Worm (Caenorhabditis elegans) whole organism, L4 larva: ENCODE results near the gene csn-3.

Experiments
- F26F4.8 ChIP-seq: fragments of 200-800 bp; sonication (Bioruptor generic); conservative IDR thresholded peaks from 2 replicates; pipeline ENCODE4 v1.3.6; 2022; ENCODE audit warnings: missing genetic modification characterization, missing compliant biosample characterization
- F37D6.2 ChIP-seq: sonication (generic microtip); optimal IDR thresholded peaks from 2 replicates; lab custom pipeline; 2016; ENCODE audit warnings: mild to moderate bottlenecking, missing genetic modification characterization, missing compliant biosample characterization
- R02D3.7 ChIP-seq: fragments of 150-350 bp; sonication (generic microtip); optimal IDR thresholded peaks from 3 replicates; lab custom pipeline; 2014; ENCODE audit warnings: missing biosample characterization, missing genetic modification characterization
- Y5F2A.4 ChIP-seq: fragments of 200-800 bp; sonication (Bioruptor generic); optimal IDR thresholded peaks from 2 replicates; lab custom pipeline; 2018; ENCODE audit warnings: mild to moderate bottlenecking, missing genetic modification characterization, missing compliant biosample characterization
- aha-1 ChIP-seq: fragments of 150-350 bp; peaks from one replicate; lab custom pipeline; 2014; ENCODE audit warnings: missing biosample characterization, missing genetic modification characterization
- ama-1 ChIP-seq: fragments of 150-350 bp; optimal IDR thresholded peaks from 2 replicates; lab custom pipeline; 2014; ENCODE audit warnings: inconsistent platforms, mixed read lengths
- arid-1 ChIP-seq: fragments of 200-800 bp; sonication (Bioruptor generic); conservative IDR thresholded peaks from 2 replicates; pipeline ENCODE4 v1.3.6; 2022; ENCODE audit warnings: missing genetic modification reagents, missing genetic modification characterization, missing compliant biosample characterization
- ceh-28 ChIP-seq: fragments of 150-350 bp; optimal IDR thresholded peaks from 2 replicates; lab custom pipeline; 2014; ENCODE audit warnings: missing biosample characterization, missing genetic modification reagents, missing genetic modification characterization
- ceh-32 ChIP-seq: sonication (generic microtip); optimal IDR thresholded peaks from 2 replicates; lab custom pipeline; 2016; ENCODE audit warnings: mild to moderate bottlenecking, missing genetic modification characterization, missing compliant biosample characterization; ENCODE audit not compliant: poor library complexity
- ceh-44 ChIP-seq: fragments of 200-800 bp; sonication (Bioruptor generic); IDR thresholded peaks from 2 replicates; pipeline ENCODE4 v1.3.6; 2022; ENCODE audit warnings: missing genetic modification reagents, missing genetic modification characterization, missing compliant biosample characterization
- ceh-82 ChIP-seq: sonication (generic microtip); optimal IDR thresholded peaks from 2 replicates; lab custom pipeline; 2017; ENCODE audit warnings: missing biosample characterization, missing genetic modification characterization
- daf-16 ChIP-seq, 3 experiments: sonication (generic microtip); optimal IDR thresholded peaks; 2 replicates each; lab custom pipeline; 2016 to 2017; ENCODE audit warnings: missing genetic modification characterization in 3 of 3, missing genetic modification reagents in 3 of 3, mild to moderate bottlenecking in 2 of 3, missing compliant biosample characterization in 2 of 3, missing biosample characterization in 1 of 3, moderate library complexity in 1 of 3
- daf-19 ChIP-seq: fragments of 200-800 bp; sonication (Bioruptor generic); conservative IDR thresholded peaks from 2 replicates; pipeline ENCODE4 v1.3.6; 2022; ENCODE audit warnings: missing genetic modification characterization, missing compliant biosample characterization
- dmd-6 ChIP-seq: fragments of 200-800 bp; sonication (Bioruptor generic); IDR thresholded peaks from 2 replicates; pipeline ENCODE4 v1.3.6; 2022; ENCODE audit warnings: missing genetic modification reagents, missing genetic modification characterization, missing compliant biosample characterization
- dpl-1 ChIP-seq: fragments of 150-350 bp; optimal IDR thresholded peaks from 2 replicates; lab custom pipeline; 2014; ENCODE audit warnings: missing biosample characterization, missing genetic modification reagents, missing genetic modification characterization
- dve-1 ChIP-seq: sonication (generic microtip); optimal IDR thresholded peaks from 2 replicates; lab custom pipeline; 2017; ENCODE audit warnings: antibody characterized with exemption, mild to moderate bottlenecking, missing genetic modification characterization, missing compliant biosample characterization; ENCODE audit not compliant: insufficient read depth
- fos-1 ChIP-seq: fragments of 150-350 bp; optimal IDR thresholded peaks from 2 replicates; lab custom pipeline; 2014; ENCODE audit warnings: missing biosample characterization, missing genetic modification characterization
- hlh-11 ChIP-seq: fragments of 200-800 bp; sonication (Bioruptor generic); optimal IDR thresholded peaks from 2 replicates; lab custom pipeline; 2018; ENCODE audit warnings: mild to moderate bottlenecking, missing genetic modification characterization, missing compliant biosample characterization
- hlh-30 ChIP-seq: sonication (generic microtip); optimal IDR thresholded peaks from 2 replicates; lab custom pipeline; 2017; ENCODE audit warnings: antibody characterized with exemption, mild to moderate bottlenecking, missing genetic modification characterization, missing compliant biosample characterization; ENCODE audit not compliant: insufficient read depth
- jun-1 ChIP-seq: fragments of 150-350 bp; optimal IDR thresholded peaks from 2 replicates; lab custom pipeline; 2014; ENCODE audit warnings: missing biosample characterization, missing genetic modification reagents, missing genetic modification characterization
- lim-7 ChIP-seq: fragments of 200-800 bp; sonication (Bioruptor generic); IDR thresholded peaks from 2 replicates; pipeline ENCODE4 v1.3.6; 2022; ENCODE audit warnings: missing genetic modification characterization, missing compliant biosample characterization
- lin-1 ChIP-seq: fragments of 200-800 bp; sonication (Bioruptor generic); IDR thresholded peaks from 2 replicates; pipeline ENCODE4 v1.3.6; 2022; ENCODE audit warnings: missing genetic modification reagents, missing genetic modification characterization, missing compliant biosample characterization
- lin-29 ChIP-seq: fragments of 200-800 bp; sonication (Bioruptor generic); IDR thresholded peaks from 2 replicates; pipeline ENCODE4 v1.3.6; 2022; ENCODE audit warnings: missing genetic modification reagents, missing genetic modification characterization, missing compliant biosample characterization
- lir-3 ChIP-seq: sonication (generic microtip); optimal IDR thresholded peaks from 2 replicates; lab custom pipeline; 2016; ENCODE audit warnings: mild to moderate bottlenecking, missing genetic modification characterization, missing compliant biosample characterization
- madf-5 ChIP-seq, 2 experiments: fragments of 200-800 bp; sonication (Bioruptor generic); IDR thresholded peaks; 2 replicates each; pipeline ENCODE4 v1.3.6; 2022; ENCODE audit warnings: missing compliant biosample characterization in 2 of 2, missing genetic modification characterization in 2 of 2
- mdt-29 ChIP-seq: fragments of 200-800 bp; sonication (Bioruptor generic); IDR thresholded peaks from 2 replicates; pipeline ENCODE4 v1.3.6; 2022; ENCODE audit warnings: missing genetic modification reagents, missing genetic modification characterization, missing compliant biosample characterization
- mep-1 ChIP-seq: fragments of 150-350 bp; sonication (generic microtip); optimal IDR thresholded peaks from 3 replicates; lab custom pipeline; 2014; ENCODE audit warnings: missing biosample characterization, missing genetic modification characterization
- mes-2 ChIP-seq: sonication (generic microtip); optimal IDR thresholded peaks from 2 replicates; lab custom pipeline; 2016; ENCODE audit warnings: missing genotype, mild to moderate bottlenecking, missing genetic modification characterization, missing compliant biosample characterization; ENCODE audit not compliant: poor library complexity, severe bottlenecking
- mxl-2 ChIP-seq: fragments of 200-800 bp; sonication (Bioruptor generic); conservative IDR thresholded peaks from 2 replicates; pipeline ENCODE4 v1.3.6; 2022; ENCODE audit warnings: missing genetic modification reagents, missing genetic modification characterization, missing compliant biosample characterization
- nhr-25 ChIP-seq: sonication (generic microtip); optimal IDR thresholded peaks from 2 replicates; lab custom pipeline; 2017; ENCODE audit warnings: missing genetic modification characterization, mild to moderate bottlenecking, missing compliant biosample characterization, antibody characterized with exemption, moderate library complexity, borderline replicate concordance; ENCODE audit not compliant: insufficient read depth
- nhr-6 ChIP-seq: fragments of 150-350 bp; optimal IDR thresholded peaks from 2 replicates; lab custom pipeline; 2014; ENCODE audit warnings: missing biosample characterization, missing genetic modification characterization
- nhr-77 ChIP-seq: fragments of 150-350 bp; optimal IDR thresholded peaks from 2 replicates; lab custom pipeline; 2014; ENCODE audit warnings: missing biosample characterization, missing genetic modification characterization
- saeg-2 ChIP-seq: fragments of 200-800 bp; sonication (Bioruptor generic); IDR thresholded peaks from 2 replicates; pipeline ENCODE4 v1.3.6; 2022; ENCODE audit warnings: missing genetic modification reagents, missing genetic modification characterization, missing compliant biosample characterization
- snpc-1.2 ChIP-seq: fragments of 200-800 bp; sonication (Bioruptor generic); IDR thresholded peaks from 2 replicates; pipeline ENCODE4 v1.3.6; 2022; ENCODE audit warnings: missing genetic modification reagents, missing genetic modification characterization, missing compliant biosample characterization
- tag-97 ChIP-seq: fragments of 200-800 bp; sonication (Bioruptor generic); IDR thresholded peaks from 2 replicates; pipeline ENCODE4 v1.3.6; 2022; ENCODE audit warnings: missing genetic modification characterization, missing compliant biosample characterization
- unc-39 ChIP-seq: sonication (generic microtip); optimal IDR thresholded peaks from 2 replicates; lab custom pipeline; 2017; ENCODE audit warnings: missing biosample characterization, missing genetic modification characterization
- vab-7 ChIP-seq: fragments of 200-800 bp; sonication (Bioruptor generic); IDR thresholded peaks from 2 replicates; pipeline ENCODE4 v1.3.6; 2022; ENCODE audit warnings: missing genetic modification reagents, missing genetic modification characterization, missing compliant biosample characterization
- zfp-3 ChIP-seq: fragments of 200-800 bp; sonication (Bioruptor generic); conservative IDR thresholded peaks from 2 replicates; pipeline ENCODE4 v1.3.6; 2022; ENCODE audit warnings: missing genetic modification reagents, missing genetic modification characterization, missing compliant biosample characterization

csn-3 gene

DNA sequence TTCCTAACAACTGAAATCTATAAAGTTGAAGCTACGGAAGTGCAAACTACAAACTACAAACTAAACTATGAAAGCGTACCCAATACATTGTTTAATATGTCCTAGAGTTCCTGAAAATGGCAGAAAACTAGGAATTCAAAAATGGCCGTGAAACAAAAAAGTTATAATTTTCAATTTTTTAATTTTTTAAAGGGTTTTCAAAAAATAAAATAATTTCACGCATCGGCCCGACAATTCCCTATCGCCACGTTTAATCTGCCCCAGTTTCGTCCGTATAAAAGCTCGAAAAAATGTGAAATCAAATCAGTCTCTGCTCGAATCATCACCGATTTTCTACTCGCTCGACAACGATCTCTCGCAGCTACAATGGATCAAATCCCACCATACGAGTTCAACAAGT is 35.9 kb upstream of the csn-3 start, which contains the start of gene Y38C1AA.7:
TSS of gene Y38C1AA.7 (plus strand) at position 301 of the 400 bp plus-strand sequence.
- TF ChIP-seq R02D3.7 (tag; lab: Kevin White, UChicago), result no peak
- TF ChIP-seq tag-97 (GFP tag; lab: Robert Waterston, UW), result no peak
- TF ChIP-seq aha-1 (tag; lab: Kevin White, UChicago), result no peak
- no peak for TF ChIP-seq arid-1 (GFP tag; lab: Robert Waterston, UW)
- no peak for TF ChIP-seq nhr-6 (tag; lab: Kevin White, UChicago)
- TF ChIP-seq dmd-6 (GFP tag; lab: Robert Waterston, UW), result no peak
- no peak for TF ChIP-seq Y5F2A.4
- TF ChIP-seq madf-5 (GFP tag; IDR thresholded peaks at IDR 0.05; lab: Robert Waterston, UW), result no peak
- no peak for TF ChIP-seq mxl-2 (GFP tag; lab: Robert Waterston, UW)
- TF ChIP-seq F26F4.8 (GFP tag; lab: Robert Waterston, UW), result no peak
- TF ChIP-seq hlh-30, result no peak
- TF ChIP-seq zfp-3 (GFP tag; lab: Robert Waterston, UW), result no peak
- no peak for TF ChIP-seq dpl-1 (GFP tag; lab: Kevin White, UChicago)
- no peak for TF ChIP-seq ceh-82 (tag; lab: Kevin White, UChicago)
- TF ChIP-seq jun-1 (tag; lab: Kevin White, UChicago), result no peak
- TF ChIP-seq ceh-32 (tag; lab: Kevin White, UChicago), result no peak

DNA sequence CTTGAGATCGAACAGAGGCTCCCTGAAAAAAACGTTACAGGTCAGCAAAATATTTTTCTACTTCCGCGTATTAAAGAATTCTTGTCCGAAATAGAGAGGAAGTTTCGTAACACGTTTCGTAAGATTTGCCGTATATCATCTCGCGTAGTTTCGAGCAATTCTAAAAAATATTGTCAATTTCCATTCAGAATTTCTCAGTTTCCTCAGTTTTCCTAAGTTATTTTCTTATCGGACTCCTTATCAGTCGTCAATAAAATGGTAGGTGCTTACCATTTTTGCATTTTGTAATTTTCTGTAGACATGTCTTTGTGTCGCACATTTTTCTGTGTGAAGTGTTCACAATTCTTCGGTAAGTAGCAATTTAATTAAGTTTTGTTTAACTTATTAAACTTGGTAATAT is 34.7 kb upstream of the csn-3 start, which contains the start of gene Y38C1AA.19:
TSS of gene Y38C1AA.19 (plus strand) at position 301 of the 400 bp plus-strand sequence.
- no peak for TF ChIP-seq daf-19 (GFP tag; lab: Robert Waterston, UW)
- TF ChIP-seq dve-1 (tag; lab: Kevin White, UChicago), result no peak
- TF ChIP-seq mes-2 (tag; lab: Kevin White, UChicago), result no peak
- TF ChIP-seq R02D3.7 (tag; lab: Kevin White, UChicago), result no peak
- no peak for TF ChIP-seq F37D6.2
- no peak for TF ChIP-seq ceh-44 (GFP tag; lab: Robert Waterston, UW)
- TF ChIP-seq dmd-6 (GFP tag; lab: Robert Waterston, UW), result no peak
- no peak for TF ChIP-seq lim-7 (GFP tag; lab: Robert Waterston, UW)
- no peak for TF ChIP-seq mep-1 (tag; lab: Kevin White, UChicago)
- no peak for TF ChIP-seq vab-7 (GFP tag; lab: Robert Waterston, UW)
- TF ChIP-seq unc-39 (tag; lab: Kevin White, UChicago), result no peak
- no peak for TF ChIP-seq ama-1 (lab: Kevin White, UChicago)
- no peak for TF ChIP-seq mdt-29 (GFP tag; lab: Robert Waterston, UW)
- TF ChIP-seq nhr-25 (tag; lab: Kevin White, UChicago), result no peak

DNA sequence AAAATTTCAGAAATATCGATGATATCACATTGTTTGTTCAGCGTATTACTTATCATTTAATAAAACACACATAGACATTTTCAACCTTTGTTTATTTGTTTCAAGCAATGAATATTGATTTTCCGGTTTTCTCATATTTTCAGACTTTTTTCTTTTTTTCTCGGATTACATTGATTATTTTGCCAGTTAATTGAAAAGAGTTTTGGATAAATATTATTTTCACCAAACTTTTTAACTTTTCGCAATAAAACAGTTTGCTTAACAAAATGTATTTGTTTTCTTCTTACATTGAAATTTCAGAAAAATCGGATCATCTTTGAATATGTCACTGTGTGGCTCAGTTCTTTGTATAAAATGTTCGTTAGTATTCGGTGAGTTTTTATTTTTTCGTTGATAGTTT is 32.0 kb upstream of the csn-3 start, which contains the start of gene Y38C1AA.6:
TSS of gene Y38C1AA.6 (plus strand) at position 301 of the 400 bp plus-strand sequence.
- TF ChIP-seq lir-3 (tag; lab: Kevin White, UChicago) (no peak), daf-19 (GFP tag; lab: Robert Waterston, UW) (no peak), daf-16 (GFP tag; optimal IDR thresholded peaks at IDR 0.05; lab: Kevin White, UChicago) (no peak), daf-16 (tag; optimal IDR thresholded peaks at IDR 0.05; lab: Kevin White, UChicago) (peak; percentile 62), lin-29 (GFP tag; lab: Robert Waterston, UW) (no peak)

- TF ChIP-seq F37D6.2 (no peak), snpc-1.2 (no peak), daf-19 (GFP tag; lab: Robert Waterston, UW) (no peak), nhr-77 (tag; lab: Kevin White, UChicago) (no peak), ceh-28 (tag; lab: Kevin White, UChicago) (no peak), fos-1 (tag; lab: Kevin White, UChicago) (no peak), lin-1 (GFP tag; lab: Robert Waterston, UW) (no peak), hlh-11 (tag; lab: Kevin White, UChicago) (no peak), dpl-1 (GFP tag; lab: Kevin White, UChicago) (no peak), saeg-2 (GFP tag; lab: Robert Waterston, UW) (no peak)
Observed at ce11 chrIV:164777-165176, 29.8 kb upstream of the csn-3 start, which contains the start of gene cutl-24. Gene cutl-24, plus strand, starts transcription at chrIV:165077.
